Worm (Caenorhabditis elegans): ENCODE data around the gene chdh-1.

chdh-1 gene

DNA sequence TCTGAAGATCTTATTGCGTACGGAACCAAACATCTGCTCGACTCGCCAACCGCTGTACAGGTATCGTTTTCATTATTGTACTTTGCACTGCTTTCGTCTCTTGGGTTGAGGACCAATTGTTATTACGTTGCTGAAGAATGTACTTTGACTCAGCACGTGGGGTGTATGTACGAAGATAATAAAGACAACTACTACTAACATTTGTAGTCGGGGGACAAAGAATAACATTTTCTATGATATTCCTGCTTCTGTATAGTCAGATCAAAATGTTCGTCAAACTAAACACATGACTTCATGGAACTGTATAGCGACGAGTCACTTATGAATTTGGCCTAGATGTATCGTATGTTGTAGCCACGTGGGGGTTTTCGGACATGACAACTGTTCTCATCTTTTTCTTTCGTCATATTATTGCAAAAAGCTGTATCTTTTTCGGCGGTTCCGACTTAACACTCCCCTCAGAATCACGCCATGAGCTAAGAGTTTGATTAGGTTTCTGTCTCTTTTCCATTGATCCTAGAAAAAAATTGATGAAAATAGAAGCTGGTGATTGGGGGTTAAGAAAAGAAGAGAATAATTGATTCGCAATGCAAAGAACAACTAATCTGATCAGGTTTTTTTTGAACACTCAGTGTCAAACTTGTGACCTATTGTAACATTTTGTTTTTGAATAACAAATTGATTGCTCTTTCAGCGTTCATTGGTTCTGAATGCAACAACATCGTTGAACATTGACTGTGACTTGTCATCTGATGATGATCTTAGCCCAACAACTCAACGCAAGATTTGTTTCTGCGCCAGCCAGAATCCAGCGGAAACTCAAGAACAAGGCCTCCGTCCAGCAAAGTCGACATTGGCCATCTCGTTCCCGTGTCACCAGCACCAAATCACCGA, 46.1 kb upstream of the chdh-1 start (continued):
- TF ChIP-seq madf-5 (GFP tag; IDR thresholded peaks at IDR 0.05), result 0 out of 4 replicates have a peak, but pooled peaks of 1 of the 2 experiments have one; percentile 3
- peak; percentile 77 for TF ChIP-seq D1046.2 (GFP tag; IDR thresholded peaks at IDR 0.05)
- no peak for TF ChIP-seq lin-13 (GFP tag; optimal IDR thresholded peaks at IDR 0.05)
- no peak for TF ChIP-seq php-3 (GFP tag; IDR thresholded peaks at IDR 0.05)
- no peak for TF ChIP-seq nhr-41 (GFP tag; IDR thresholded peaks at IDR 0.05)
- no peak for TF ChIP-seq attf-4 (tag; optimal IDR thresholded peaks at IDR 0.05)
- TF ChIP-seq aha-1 (tag), result peak; percentile 95
- TF ChIP-seq Y75B8A.6 (GFP tag; IDR thresholded peaks at IDR 0.05), result 0 out of 2 replicates have a peak, but pooled peaks have one; percentile 8
- no peak for TF ChIP-seq skn-1 (tag; optimal IDR thresholded peaks at IDR 0.05)
- peak in 1 of 2 experiments; percentile 76 for TF ChIP-seq unc-62 (GFP tag; optimal IDR thresholded peaks at IDR 0.05 in 1 of 2)
- no peak for TF ChIP-seq unc-62 (tag; optimal IDR thresholded peaks at IDR 0.05)
- TF ChIP-seq gei-8 (GFP tag; optimal IDR thresholded peaks at IDR 0.05), result no peak
- TF ChIP-seq spr-3 (GFP tag; optimal IDR thresholded peaks at IDR 0.05), result no peak
- no peak for TF ChIP-seq nhr-237 (tag; optimal IDR thresholded peaks at IDR 0.05)
- no peak for TF ChIP-seq hmg-1.1 (GFP tag; IDR thresholded peaks at IDR 0.05)
- TF ChIP-seq ceh-62 (tag; optimal IDR thresholded peaks at IDR 0.05), result no peak
- TF ChIP-seq ceh-20 (GFP tag; IDR thresholded peaks at IDR 0.05), result no peak
- no peak for TF ChIP-seq jun-1 (tag; optimal IDR thresholded peaks at IDR 0.05)
- no peak for TF ChIP-seq lir-3 (tag; optimal IDR thresholded peaks at IDR 0.05)
- TF ChIP-seq zfp-3 (GFP tag; conservative IDR thresholded peaks at IDR 0.05), result peak; percentile 67
- TF ChIP-seq zfp-2 (tag; optimal IDR thresholded peaks at IDR 0.05), result no peak
- no peak for TF ChIP-seq cey-2 (tag; optimal IDR thresholded peaks at IDR 0.05; ENCODE audit: borderline replicate concordance, insufficient read depth)
- no peak for TF ChIP-seq nhr-111 (GFP tag; optimal IDR thresholded peaks at IDR 0.05)
- no peak for TF ChIP-seq dmd-9 (GFP tag; IDR thresholded peaks at IDR 0.05)
- no peak for TF ChIP-seq pqm-1 (tag; optimal IDR thresholded peaks at IDR 0.05)
- no peak for TF ChIP-seq F10B5.3 (tag; optimal IDR thresholded peaks at IDR 0.05)
- no peak for TF ChIP-seq madf-9 (GFP tag; conservative IDR thresholded peaks at IDR 0.05)
- no peak for TF ChIP-seq lin-39 (tag; optimal IDR thresholded peaks at IDR 0.05)
- TF ChIP-seq ztf-7 (tag; optimal IDR thresholded peaks at IDR 0.05), result no peak
- no peak for TF ChIP-seq unc-39 (tag; optimal IDR thresholded peaks at IDR 0.05)
- no peak for TF ChIP-seq spr-1 (tag; optimal IDR thresholded peaks at IDR 0.05)
- TF ChIP-seq nhr-25 (tag; optimal IDR thresholded peaks at IDR 0.05; ENCODE audit: borderline replicate concordance, insufficient read depth), result peak; percentile 38
- TF ChIP-seq F44E2.7 (GFP tag; IDR thresholded peaks at IDR 0.05), result no peak
- peak; percentile 40 for TF ChIP-seq mxl-3 (GFP tag; optimal IDR thresholded peaks at IDR 0.05)
- no peak for TF ChIP-seq snpc-4 (tag; optimal IDR thresholded peaks at IDR 0.05)
- TF ChIP-seq ces-1 (GFP tag; optimal IDR thresholded peaks at IDR 0.05), result no peak
- TF ChIP-seq Y48G9A.11 (GFP tag; IDR thresholded peaks at IDR 0.05), result no peak; the same call in 1 of the 2 replicates
- no peak for TF ChIP-seq lin-29 (GFP tag; IDR thresholded peaks at IDR 0.05)
- no peak; the same call in 1 of the 2 replicates for TF ChIP-seq egl-43 (GFP tag; IDR thresholded peaks at IDR 0.05)
- TF ChIP-seq F37D6.2 (tag; optimal IDR thresholded peaks at IDR 0.05), result no peak
- TF ChIP-seq pha-4 (GFP tag; IDR thresholded peaks at IDR 0.05), result peak; percentile 22; the same call in 1 of the 2 replicates
- no peak for TF ChIP-seq pha-4 (tag; optimal IDR thresholded peaks at IDR 0.05)
- TF ChIP-seq dpl-1 (GFP tag; optimal IDR thresholded peaks at IDR 0.05), result no peak
- no peak for TF ChIP-seq ZK337.2 (GFP tag; IDR thresholded peaks at IDR 0.05)
- no peak for TF ChIP-seq ceh-28 (tag; optimal IDR thresholded peaks at IDR 0.05)
- no peak for TF ChIP-seq ztf-11 (tag; optimal IDR thresholded peaks at IDR 0.05)
- TF ChIP-seq daf-12 (tag; optimal IDR thresholded peaks at IDR 0.05), result no peak
- no peak for TF ChIP-seq nhr-48 (tag; optimal IDR thresholded peaks at IDR 0.05)
- TF ChIP-seq nhr-28 (tag; optimal IDR thresholded peaks at IDR 0.05), result peak; percentile 47
- no peak for TF ChIP-seq nhr-102 (tag; optimal IDR thresholded peaks at IDR 0.05)

Data from whole organism, L4 larva.